Worm (Caenorhabditis elegans): Measurements from ENCODE around the gene C26B2.8.

Gene C26B2.8

DNA sequence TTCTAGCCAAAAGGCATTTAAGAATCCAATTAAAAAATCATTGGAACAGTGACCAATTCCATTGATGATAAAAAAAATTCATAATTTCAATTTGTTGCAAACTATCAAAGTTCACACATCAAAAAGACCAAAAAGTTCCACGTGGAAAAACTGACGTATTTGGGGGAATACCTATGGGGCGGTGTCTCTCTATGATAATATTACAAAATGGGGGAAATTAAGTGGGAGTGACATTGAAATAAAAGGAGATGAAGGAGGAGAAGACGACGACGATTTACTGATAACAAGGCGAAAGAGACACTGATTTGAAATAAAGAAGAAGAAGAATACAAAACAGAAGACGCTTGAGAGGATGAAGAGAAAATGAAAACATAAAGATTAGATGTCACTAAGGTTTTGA is 12.4 kb downstream of the C26B2.8 start (continued):
- TF ChIP-seq ZK337.2 (GFP tag; IDR thresholded peaks at IDR 0.05) = no peak
- TF ChIP-seq cey-2 (tag; optimal IDR thresholded peaks at IDR 0.05; ENCODE audit: borderline replicate concordance, insufficient read depth) = peak; percentile 42
- no peak for TF ChIP-seq daf-12 (tag; optimal IDR thresholded peaks at IDR 0.05)
- TF ChIP-seq hlh-11 (tag; optimal IDR thresholded peaks at IDR 0.05) = peak; percentile 62
- no peak for TF ChIP-seq madf-9 (GFP tag; conservative IDR thresholded peaks at IDR 0.05)
- peak in 1 of 2 experiments; percentile 29 for TF ChIP-seq lsy-2 (tag; optimal IDR thresholded peaks at IDR 0.05)
- TF ChIP-seq egl-43 (GFP tag; IDR thresholded peaks at IDR 0.05) = no peak
- no peak for TF ChIP-seq arid-1 (GFP tag; conservative IDR thresholded peaks at IDR 0.05)
- 0 out of 2 replicates have a peak, but pooled peaks have one; percentile 41 for TF ChIP-seq lin-1 (GFP tag; IDR thresholded peaks at IDR 0.05)
- no peak for TF ChIP-seq Y75B8A.6 (GFP tag; IDR thresholded peaks at IDR 0.05)
- no peak for TF ChIP-seq gei-8 (GFP tag; optimal IDR thresholded peaks at IDR 0.05)
- no peak for TF ChIP-seq dpl-1 (GFP tag; optimal IDR thresholded peaks at IDR 0.05)
- no peak for TF ChIP-seq unc-62 (GFP tag; optimal IDR thresholded peaks at IDR 0.05 in 1 of 2)
- TF ChIP-seq unc-62 (tag; optimal IDR thresholded peaks at IDR 0.05) = no peak
- TF ChIP-seq dmd-8 (GFP tag; IDR thresholded peaks at IDR 0.05) = no peak
- TF ChIP-seq F10B5.3 (tag; optimal IDR thresholded peaks at IDR 0.05) = no peak
- no peak for TF ChIP-seq attf-4 (tag; optimal IDR thresholded peaks at IDR 0.05)
- peak; percentile 19 for TF ChIP-seq mxl-3 (GFP tag; optimal IDR thresholded peaks at IDR 0.05)
- TF ChIP-seq pqm-1 (tag; optimal IDR thresholded peaks at IDR 0.05) = peak; percentile 79
- peak; percentile 16 for TF ChIP-seq T20F7.1 (GFP tag; optimal IDR thresholded peaks at IDR 0.05)
- no peak for TF ChIP-seq ama-1 (optimal IDR thresholded peaks at IDR 0.05)
- TF ChIP-seq lin-38 (GFP tag; IDR thresholded peaks at IDR 0.05) = no peak
- no peak for TF ChIP-seq ZK546.5 (tag; optimal IDR thresholded peaks at IDR 0.05)
- no peak for TF ChIP-seq nhr-111 (GFP tag; optimal IDR thresholded peaks at IDR 0.05)

DNA sequence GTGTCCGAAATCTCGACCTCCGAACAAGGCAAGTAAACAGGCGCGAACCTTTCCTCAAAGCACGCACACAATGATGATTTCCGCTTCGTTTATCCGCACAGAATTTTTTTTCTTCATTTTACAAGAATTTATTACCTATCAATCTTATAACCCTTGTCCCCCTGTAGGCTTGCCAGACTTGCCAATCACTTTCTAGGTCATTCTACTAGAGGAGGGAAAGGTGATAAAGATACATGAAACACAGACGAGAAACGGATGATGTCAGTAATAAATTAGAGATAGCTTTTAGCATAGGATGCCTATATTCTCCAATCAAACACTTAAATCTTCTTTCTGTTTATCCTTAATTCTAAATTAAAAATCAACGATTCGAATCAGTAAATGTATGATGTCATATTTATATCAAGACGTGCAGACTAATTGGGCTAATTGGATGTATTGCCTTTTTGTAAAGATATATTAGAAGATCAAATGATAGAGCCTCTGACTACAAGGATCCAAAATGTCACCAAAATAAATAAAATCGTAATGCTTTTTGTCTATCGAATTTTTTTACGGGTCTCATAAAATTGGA is 13.4 kb downstream of the C26B2.8 start:
- TF ChIP-seq nhr-10 (tag; optimal IDR thresholded peaks at IDR 0.05) = no peak
- no peak for TF ChIP-seq F10B5.3 (tag; optimal IDR thresholded peaks at IDR 0.05)
- no peak for TF ChIP-seq daf-12 (tag; optimal IDR thresholded peaks at IDR 0.05)
- peak; percentile 40 for TF ChIP-seq nhr-28 (tag; optimal IDR thresholded peaks at IDR 0.05)
- TF ChIP-seq aha-1 (tag) = peak; percentile 19
- TF ChIP-seq Y105C5A.15 (GFP tag; IDR thresholded peaks at IDR 0.05) = no peak
- no peak for TF ChIP-seq saeg-2 (GFP tag; IDR thresholded peaks at IDR 0.05)
- peak; percentile 33 for TF ChIP-seq nhr-25 (tag; optimal IDR thresholded peaks at IDR 0.05; ENCODE audit: borderline replicate concordance, insufficient read depth)
- no peak for TF ChIP-seq unc-130 (GFP tag; optimal IDR thresholded peaks at IDR 0.05)
- TF ChIP-seq unc-62 (GFP tag; optimal IDR thresholded peaks at IDR 0.05 in 1 of 2) = peak in 1 of 2 experiments; percentile 96
- no peak for TF ChIP-seq unc-62 (tag; optimal IDR thresholded peaks at IDR 0.05)

DNA sequence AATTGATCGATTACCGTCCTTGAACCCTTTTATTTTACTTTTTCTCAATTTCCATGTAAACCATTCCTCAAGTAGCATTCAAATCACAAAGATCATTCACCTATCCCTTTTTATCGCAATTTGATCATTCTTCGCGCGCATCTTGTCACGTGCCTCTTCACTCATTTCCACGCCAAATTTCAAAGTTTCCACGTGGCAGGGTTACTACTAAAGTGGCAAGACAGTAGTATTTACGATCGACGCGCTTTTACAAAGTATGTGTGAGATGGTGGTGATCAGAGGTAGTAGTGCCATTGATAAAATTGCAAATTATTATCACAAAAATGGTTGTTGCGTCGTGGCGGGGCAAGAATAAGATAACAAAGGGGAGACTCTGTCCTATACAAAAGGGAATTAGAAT is 14.4 kb downstream of the C26B2.8 start:
- TF ChIP-seq lin-38 (GFP tag; IDR thresholded peaks at IDR 0.05) (no peak), daf-19 (GFP tag; conservative IDR thresholded peaks at IDR 0.05) (no peak), set-16 (GFP tag; IDR thresholded peaks at IDR 0.05) (no peak), unc-62 (GFP tag; optimal IDR thresholded peaks at IDR 0.05 in 1 of 2) (peak in 1 of 2 experiments; percentile 94), unc-62 (tag; optimal IDR thresholded peaks at IDR 0.05) (no peak), lin-13 (GFP tag; optimal IDR thresholded peaks at IDR 0.05) (no peak), F44E2.7 (GFP tag; IDR thresholded peaks at IDR 0.05) (no peak), ztf-11 (tag; optimal IDR thresholded peaks at IDR 0.05) (no peak), Y48G9A.11 (GFP tag; IDR thresholded peaks at IDR 0.05) (no peak), dmd-8 (GFP tag; IDR thresholded peaks at IDR 0.05) (no peak), nhr-6 (tag; optimal IDR thresholded peaks at IDR 0.05) (no peak), ZK546.5 (tag; optimal IDR thresholded peaks at IDR 0.05) (no peak), aha-1 (tag) (peak; percentile 98), ceh-62 (tag; optimal IDR thresholded peaks at IDR 0.05) (no peak), madf-9 (GFP tag; conservative IDR thresholded peaks at IDR 0.05) (no peak), daf-16 (GFP tag; optimal IDR thresholded peaks at IDR 0.05) (no peak), daf-16 (tag; optimal IDR thresholded peaks at IDR 0.05) (no peak), daf-12 (tag; optimal IDR thresholded peaks at IDR 0.05) (no peak), skn-1 (tag; optimal IDR thresholded peaks at IDR 0.05) (no peak), F10B5.3 (tag; optimal IDR thresholded peaks at IDR 0.05) (no peak), vab-7 (GFP tag; IDR thresholded peaks at IDR 0.05) (no peak), arid-1 (GFP tag; conservative IDR thresholded peaks at IDR 0.05) (no peak), sdz-12 (GFP tag; optimal IDR thresholded peaks at IDR 0.05) (no peak), nhr-237 (tag; optimal IDR thresholded peaks at IDR 0.05) (no peak), R02D3.7 (tag; optimal IDR thresholded peaks at IDR 0.05) (no peak), dmd-6 (GFP tag; IDR thresholded peaks at IDR 0.05) (peak; percentile 83), mdl-1 (tag; optimal IDR thresholded peaks at IDR 0.05) (peak; percentile 32 to 89)

All from whole organism, L4 larva.